Worm (Caenorhabditis elegans) whole organism, midembryonic: ENCODE measurements around the gene nep-10.

Source experiments
- cog-1 ChIP-seq: sonication (generic microtip); optimal IDR thresholded peaks from 2 replicates; lab custom pipeline; 2016; ENCODE audit warnings: missing genetic modification characterization, missing compliant biosample characterization
- flt-1 ChIP-seq: fragments of 200-800 bp; sonication (Bioruptor generic); IDR thresholded peaks from 2 replicates; pipeline ENCODE4 v1.3.6; 2022; ENCODE audit warnings: missing genetic modification characterization, missing compliant biosample characterization
- ref-1 ChIP-seq: fragments of 200-800 bp; sonication (Bioruptor generic); conservative IDR thresholded peaks from 2 replicates; pipeline ENCODE4 v1.3.6; 2022; ENCODE audit warnings: missing genetic modification reagents, missing genetic modification characterization, missing compliant biosample characterization
- ztf-23 ChIP-seq: fragments of 200-800 bp; sonication (Bioruptor generic); IDR thresholded peaks from 2 replicates; pipeline ENCODE4 v1.3.6; 2022; ENCODE audit warnings: missing genetic modification reagents, missing genetic modification characterization, missing compliant biosample characterization
- ztf-29 ChIP-seq: fragments of 200-800 bp; sonication (Bioruptor generic); IDR thresholded peaks from 2 replicates; pipeline ENCODE4 v1.3.6; 2022; ENCODE audit warnings: missing genetic modification reagents, missing genetic modification characterization, missing compliant biosample characterization

- TF ChIP-seq ref-1 (GFP tag; lab: Robert Waterston, UW) (no peak), flt-1 (GFP tag; lab: Robert Waterston, UW) (no peak), cog-1 (tag; lab: Kevin White, UChicago) (no peak), ztf-29 (no peak), ztf-23 (no peak)
These were observed 34.7 kb downstream of the nep-10 start, which contains the start of gene Y49F6C.7 for ce11 chrII:3368097-3368496.
